Fruit fly (Drosophila melanogaster): ENCODE data around the gene Adsl.

- TF ChIP-seq CG32121 (GFP tag; IDR thresholded peaks at IDR 0.05) (no peak), CG8159 (tag; optimal IDR thresholded peaks at IDR 0.05) (no peak), CG17806 (tag; optimal IDR thresholded peaks at IDR 0.05) (no peak), CG15710 (tag; optimal IDR thresholded peaks at IDR 0.05) (no peak), CG34367 (tag; optimal IDR thresholded peaks at IDR 0.05) (no peak), CG13204 (GFP tag; optimal IDR thresholded peaks at IDR 0.05) (no peak), CG14655 (GFP tag; optimal IDR thresholded peaks at IDR 0.05) (no peak), fd96Ca (GFP tag; IDR thresholded peaks at IDR 0.05) (no peak), CG8301 (tag; optimal IDR thresholded peaks at IDR 0.05) (no peak), EcR (GFP tag; optimal IDR thresholded peaks at IDR 0.05) (no peak), Ets98B (GFP tag; IDR thresholded peaks at IDR 0.05) (no peak), CG4496 (GFP tag; IDR thresholded peaks at IDR 0.05) (no peak)
Measured at dm6 chr3R:17042838-17043569, 22.1 kb upstream of the Adsl start, which contains the start of the genes bdwf and Patr-1.
